Fruit fly (Drosophila melanogaster): ENCODE results near the gene CG10958.

DNA sequence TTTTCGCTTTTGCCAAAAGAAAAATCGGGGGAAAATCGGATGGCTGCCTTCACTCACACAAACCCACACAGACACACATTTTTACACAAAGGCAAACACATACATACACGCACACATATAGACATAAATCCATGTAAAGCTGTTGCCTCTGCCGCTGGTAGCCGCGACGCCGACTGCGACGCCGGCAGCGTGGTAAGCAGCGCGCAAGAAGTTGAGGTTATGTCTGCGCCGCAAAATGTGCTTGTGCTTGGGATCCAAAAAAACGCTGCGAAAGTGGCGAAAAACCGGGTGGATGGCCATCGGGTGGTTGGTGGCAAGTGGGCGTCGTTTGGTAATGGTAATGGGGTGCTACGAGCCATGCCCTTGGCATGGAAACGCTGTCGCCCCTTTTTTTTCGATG lies 47.8 kb downstream of the CG10958 start:
- TF ChIP-seq ham (GFP tag; IDR thresholded peaks at IDR 0.05): no peak
- no peak for TF ChIP-seq ara (GFP tag; IDR thresholded peaks at IDR 0.05)
- no peak for TF ChIP-seq CG15601 (tag; optimal IDR thresholded peaks at IDR 0.05)
- no peak for TF ChIP-seq Lhr (GFP tag; optimal IDR thresholded peaks at IDR 0.05)
- no peak for TF ChIP-seq Sox102F (GFP tag; optimal IDR thresholded peaks at IDR 0.05)
- TF ChIP-seq en (GFP tag; optimal IDR thresholded peaks at IDR 0.05): no peak
- TF ChIP-seq CG5953 (GFP tag; IDR thresholded peaks at IDR 0.05): no peak
- no peak for TF ChIP-seq CG8478 (optimal IDR thresholded peaks at IDR 0.05)
- TF ChIP-seq Rx (GFP tag; IDR thresholded peaks at IDR 0.05): no peak

Measured in whole organism, embryonic.